Worm (Caenorhabditis elegans): ENCODE results near the gene T14B4.19.

The T14B4.19 gene

DNA sequence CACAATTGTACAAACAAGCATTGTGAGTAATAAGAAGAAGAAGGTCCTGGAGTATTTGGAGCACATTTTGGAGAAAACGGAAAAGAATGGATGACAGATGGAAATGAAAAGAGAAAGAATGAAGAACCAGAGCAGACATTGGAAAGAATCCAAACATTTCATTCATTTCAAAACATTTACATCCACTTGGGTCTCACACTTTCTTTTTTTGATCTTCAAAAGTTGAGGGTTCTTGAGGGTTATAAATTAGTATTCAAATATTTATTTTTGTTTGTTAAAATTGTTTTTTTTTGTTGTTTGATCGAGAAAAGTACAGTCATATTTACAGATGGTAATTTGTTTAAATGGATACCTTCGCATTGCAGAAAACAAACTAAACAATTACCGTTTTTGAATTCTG lies 21.0 kb upstream of the T14B4.19 start, which contains the start of gene T14B4.9:
T14B4.9 (minus strand) TSS at position 101 of the 400 bp plus-strand sequence.
- TF ChIP-seq sma-3 (GFP tag; optimal IDR thresholded peaks at IDR 0.05) (no peak), elt-1 (tag; optimal IDR thresholded peaks at IDR 0.05) (no peak), elt-3 (tag; optimal IDR thresholded peaks at IDR 0.05) (no peak), snpc-4 (tag; optimal IDR thresholded peaks at IDR 0.05) (no peak), Y55F3AM.14 (GFP tag; optimal IDR thresholded peaks at IDR 0.05) (no peak), nhr-129 (tag; optimal IDR thresholded peaks at IDR 0.05) (no peak), ceh-16 (tag; optimal IDR thresholded peaks at IDR 0.05) (no peak), gmeb-1 (tag; optimal IDR thresholded peaks at IDR 0.05) (no peak), crh-2 (tag; optimal IDR thresholded peaks at IDR 0.05) (no peak), sem-4 (tag; optimal IDR thresholded peaks at IDR 0.05) (no peak), R02D3.7 (tag; optimal IDR thresholded peaks at IDR 0.05) (no peak), nhr-6 (tag; optimal IDR thresholded peaks at IDR 0.05) (no peak), nhr-11 (tag; optimal IDR thresholded peaks at IDR 0.05) (no peak), ZK546.5 (tag; optimal IDR thresholded peaks at IDR 0.05) (no peak), skn-1 (tag; optimal IDR thresholded peaks at IDR 0.05) (no peak), zag-1 (tag; optimal IDR thresholded peaks at IDR 0.05) (no peak), nhr-21 (tag; optimal IDR thresholded peaks at IDR 0.05) (no peak), nhr-23 (tag; optimal IDR thresholded peaks at IDR 0.05) (no peak), sma-9 (GFP tag; optimal IDR thresholded peaks at IDR 0.05) (no peak), sma-9 (tag; optimal IDR thresholded peaks at IDR 0.05) (no peak), dmd-4 (tag; optimal IDR thresholded peaks at IDR 0.05) (no peak)

DNA sequence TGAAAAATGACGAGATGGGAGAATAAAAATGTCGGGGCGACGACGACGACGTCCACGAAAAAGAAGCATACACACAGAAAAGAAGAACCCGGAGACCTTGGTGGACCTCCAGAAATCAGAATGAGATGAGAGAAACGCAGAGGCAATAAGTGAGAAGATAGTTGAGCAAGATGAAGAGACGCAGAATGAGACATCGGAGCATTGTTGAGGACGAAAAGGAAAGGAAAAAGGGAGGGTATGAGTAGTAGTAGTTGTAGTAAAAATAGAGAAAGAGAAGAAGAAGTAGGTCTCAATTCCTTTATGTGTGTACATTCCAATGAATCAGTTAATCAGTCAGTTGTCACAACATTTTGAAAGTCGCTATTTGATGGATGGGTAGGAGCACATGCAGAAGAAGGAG lies 16.6 kb upstream of the T14B4.19 start, which contains the start of gene T14B4.8:
T14B4.8 (minus strand) TSS at position 60 of the 400 bp plus-strand sequence.
- TF ChIP-seq nhr-129 (tag; optimal IDR thresholded peaks at IDR 0.05) (peak; percentile 18), zag-1 (tag; optimal IDR thresholded peaks at IDR 0.05) (peak; percentile 23), C34F6.9 (tag; optimal IDR thresholded peaks at IDR 0.05) (peak; percentile 45), unc-55 (GFP tag; optimal IDR thresholded peaks at IDR 0.05) (peak; percentile 51), snpc-4 (tag; optimal IDR thresholded peaks at IDR 0.05) (peak; percentile 4), ceh-16 (tag; optimal IDR thresholded peaks at IDR 0.05) (no peak), ztf-1 (GFP tag; conservative IDR thresholded peaks at IDR 0.05) (no peak), nhr-12 (tag; optimal IDR thresholded peaks at IDR 0.05) (no peak), lsy-2 (tag; optimal IDR thresholded peaks at IDR 0.05) (peak in 1 of 2 experiments; percentile 8)

DNA sequence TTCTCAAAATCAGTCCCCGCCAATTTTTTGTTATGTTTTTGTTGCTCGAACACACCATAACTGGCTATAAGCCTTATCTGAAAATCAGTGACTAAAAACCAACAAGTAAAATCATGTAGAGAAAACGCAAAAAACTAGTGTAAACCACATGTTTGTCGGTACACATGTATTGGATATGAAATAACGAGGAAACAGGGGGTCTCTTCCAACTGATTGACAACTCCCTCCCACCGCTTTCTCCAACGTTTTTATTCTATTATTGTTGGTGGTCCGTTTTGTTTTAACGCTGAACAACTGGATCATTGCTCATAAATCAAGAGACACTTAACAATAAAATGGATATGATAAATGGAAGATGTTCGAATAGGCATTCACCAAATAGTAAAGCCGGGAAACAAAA lies 14.1 kb upstream of the T14B4.19 start:
- no peak for TF ChIP-seq blmp-1 (tag; optimal IDR thresholded peaks at IDR 0.05; ENCODE audit: insufficient read depth)

ce11 chrII:6721581-6721980 lies 8.8 kb upstream of the T14B4.19 start:
- no peak for TF ChIP-seq lin-11 (tag; optimal IDR thresholded peaks at IDR 0.05)
- peak; percentile 11 for TF ChIP-seq sma-9 (GFP tag; optimal IDR thresholded peaks at IDR 0.05)
- TF ChIP-seq sma-9 (tag; optimal IDR thresholded peaks at IDR 0.05): no peak
- no peak for TF ChIP-seq blmp-1 (tag; optimal IDR thresholded peaks at IDR 0.05; ENCODE audit: insufficient read depth)
- peak; percentile 23 for TF ChIP-seq C34F6.9 (tag; optimal IDR thresholded peaks at IDR 0.05)
- peak; percentile 3 for TF ChIP-seq F13H6.1 (tag; optimal IDR thresholded peaks at IDR 0.05)
- TF ChIP-seq elt-3 (tag; optimal IDR thresholded peaks at IDR 0.05): no peak
- TF ChIP-seq nhr-6 (tag; optimal IDR thresholded peaks at IDR 0.05): no peak
- no peak for TF ChIP-seq ceh-82 (tag; optimal IDR thresholded peaks at IDR 0.05)
- no peak for TF ChIP-seq nhr-25 (tag; optimal IDR thresholded peaks at IDR 0.05)
- no peak for TF ChIP-seq dmd-4 (tag; optimal IDR thresholded peaks at IDR 0.05)
- TF ChIP-seq Y55F3AM.14 (GFP tag; optimal IDR thresholded peaks at IDR 0.05): no peak
- TF ChIP-seq mab-5 (tag; optimal IDR thresholded peaks at IDR 0.05): no peak
- no peak for TF ChIP-seq skn-1 (tag; optimal IDR thresholded peaks at IDR 0.05)
- peak; percentile 30 for TF ChIP-seq crh-2 (tag; optimal IDR thresholded peaks at IDR 0.05)
- peak; percentile 26 for TF ChIP-seq gmeb-1 (tag; optimal IDR thresholded peaks at IDR 0.05)
- no peak for TF ChIP-seq unc-55 (GFP tag; optimal IDR thresholded peaks at IDR 0.05)
- TF ChIP-seq snpc-4 (tag; optimal IDR thresholded peaks at IDR 0.05): peak; percentile 17
- no peak for TF ChIP-seq mbf-1 (tag; optimal IDR thresholded peaks at IDR 0.05)
- no peak for TF ChIP-seq lin-39 (tag; optimal IDR thresholded peaks at IDR 0.05)
- TF ChIP-seq nhr-129 (tag; optimal IDR thresholded peaks at IDR 0.05): peak; percentile 54
- no peak for TF ChIP-seq alr-1 (tag; optimal IDR thresholded peaks at IDR 0.05)
- no peak for TF ChIP-seq mdl-1 (tag; optimal IDR thresholded peaks at IDR 0.05)
- TF ChIP-seq lin-13 (GFP tag; optimal IDR thresholded peaks at IDR 0.05): peak; percentile 14
- TF ChIP-seq elt-1 (tag; optimal IDR thresholded peaks at IDR 0.05): no peak
- no peak for TF ChIP-seq nhr-21 (tag; optimal IDR thresholded peaks at IDR 0.05)
- TF ChIP-seq unc-39 (tag; optimal IDR thresholded peaks at IDR 0.05): no peak
- peak in 1 of 2 experiments; percentile 39 for TF ChIP-seq lsy-2 (tag; optimal IDR thresholded peaks at IDR 0.05)
